Fruit fly (Drosophila melanogaster): ENCODE data around the gene mura.
A peak's percentile ranks its signal among the peaks of the same experiment; 100 is the strongest.

The mura gene

DNA sequence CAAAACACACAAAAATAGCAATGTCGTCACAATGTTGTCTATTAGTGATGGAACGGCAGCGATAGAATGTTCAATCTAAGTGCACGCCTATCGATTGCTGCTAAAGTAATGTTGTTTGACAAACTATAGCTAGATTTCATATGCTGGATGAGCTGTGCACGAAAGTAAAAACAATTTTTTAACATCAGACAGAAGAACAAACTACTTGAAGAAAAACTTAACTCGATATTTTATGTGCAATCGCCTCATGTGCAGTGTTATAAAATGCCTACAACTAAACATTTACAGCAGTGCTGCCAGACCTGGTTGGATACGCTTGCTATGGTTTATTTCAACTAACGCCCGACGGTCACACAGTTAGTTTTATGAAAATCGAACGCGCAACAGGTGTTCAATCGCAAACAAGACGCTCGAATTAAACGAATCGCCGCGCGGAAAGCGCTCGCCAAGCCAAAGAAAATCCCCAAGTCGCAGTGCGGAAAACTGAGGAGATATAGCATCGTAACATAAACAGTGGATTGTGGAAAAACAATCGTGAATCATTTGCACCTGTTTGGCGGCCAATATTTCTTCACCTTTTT is 39.4 kb upstream of the mura start, which contains the start of the genes bocks and CG8312 (continued):
- peak; percentile 79 for TF ChIP-seq nmo (GFP tag; optimal IDR thresholded peaks at IDR 0.05)
- TF ChIP-seq pum (GFP tag; optimal IDR thresholded peaks at IDR 0.05): peak; percentile 57
- TF ChIP-seq tx (GFP tag; optimal IDR thresholded peaks at IDR 0.05): peak; percentile 38
- peak; percentile 48 for TF ChIP-seq Fer1 (GFP tag; optimal IDR thresholded peaks at IDR 0.05)
- TF ChIP-seq trem (tag; optimal IDR thresholded peaks at IDR 0.05): peak; percentile 93
- TF ChIP-seq Camta (GFP tag; optimal IDR thresholded peaks at IDR 0.05): peak; percentile 57
- TF ChIP-seq GATAe (GFP tag; conservative IDR thresholded peaks at IDR 0.05): no peak
- peak; percentile 5 for TF ChIP-seq CG12942 (GFP tag; optimal IDR thresholded peaks at IDR 0.05)
- TF ChIP-seq CG12391 (tag; optimal IDR thresholded peaks at IDR 0.05): peak; percentile 57
- no peak for TF ChIP-seq CG4730 (GFP tag; IDR thresholded peaks at IDR 0.05)
- peak; percentile 20 for TF ChIP-seq Side (GFP tag; optimal IDR thresholded peaks at IDR 0.05)
- TF ChIP-seq Ada2b (GFP tag; IDR thresholded peaks at IDR 0.05): no peak
- no peak for TF ChIP-seq CG13287 (GFP tag; IDR thresholded peaks at IDR 0.05; ENCODE audit: partially characterized antibody)
- no peak for TF ChIP-seq CG16779 (GFP tag; IDR thresholded peaks at IDR 0.05)
- peak; percentile 67 for TF ChIP-seq Dp (GFP tag; optimal IDR thresholded peaks at IDR 0.05)
- no peak for TF ChIP-seq CG10321 (GFP tag; IDR thresholded peaks at IDR 0.05)
- TF ChIP-seq cg (GFP tag; optimal IDR thresholded peaks at IDR 0.05): no peak
- no peak for TF ChIP-seq CG16815 (GFP tag; optimal IDR thresholded peaks at IDR 0.05)
- no peak for TF ChIP-seq ken (GFP tag; IDR thresholded peaks at IDR 0.05)
- TF ChIP-seq CG4328 (GFP tag; optimal IDR thresholded peaks at IDR 0.05): no peak
- peak; percentile 22 for TF ChIP-seq Blimp-1 (GFP tag; optimal IDR thresholded peaks at IDR 0.05)
- peak; percentile 92 for TF ChIP-seq CG2116 (GFP tag; optimal IDR thresholded peaks at IDR 0.05)
- TF ChIP-seq MBD-R2 (GFP tag; IDR thresholded peaks at IDR 0.05): no peak
- peak; percentile 57 for TF ChIP-seq sd (tag; optimal IDR thresholded peaks at IDR 0.05)
- no peak for TF ChIP-seq bigmax (GFP tag; optimal IDR thresholded peaks at IDR 0.05)
- no peak for TF ChIP-seq fd3F (GFP tag; optimal IDR thresholded peaks at IDR 0.05)
- no peak for TF ChIP-seq ato (GFP tag; IDR thresholded peaks at IDR 0.05; ENCODE audit: partially characterized antibody)
- no peak for TF ChIP-seq CG16863 (GFP tag; optimal IDR thresholded peaks at IDR 0.05)
- no peak for TF ChIP-seq Scr (GFP tag; IDR thresholded peaks at IDR 0.05; ENCODE audit: partially characterized antibody)
- no peak for TF ChIP-seq Neu2 (GFP tag; optimal IDR thresholded peaks at IDR 0.05; ENCODE audit: borderline replicate concordance)
- TF ChIP-seq nom (GFP tag; optimal IDR thresholded peaks at IDR 0.05): no peak
- TF ChIP-seq peb (GFP tag; IDR thresholded peaks at IDR 0.05): no peak
- peak; percentile 88 for TF ChIP-seq CG3995 (GFP tag; optimal IDR thresholded peaks at IDR 0.05)
- TF ChIP-seq CG34376 (GFP tag; optimal IDR thresholded peaks at IDR 0.05): peak; percentile 52
- TF ChIP-seq Stat92E (GFP tag; optimal IDR thresholded peaks at IDR 0.05): no peak
- TF ChIP-seq CG30403 (GFP tag; optimal IDR thresholded peaks at IDR 0.05): peak; percentile 65
- peak; percentile 80 for TF ChIP-seq ERR (GFP tag; optimal IDR thresholded peaks at IDR 0.05)
- TF ChIP-seq scrt (GFP tag; optimal IDR thresholded peaks at IDR 0.05): peak; percentile 94
- no peak for TF ChIP-seq tgo (GFP tag; IDR thresholded peaks at IDR 0.05)
- no peak for TF ChIP-seq Mrtf (GFP tag; IDR thresholded peaks at IDR 0.05)
- no peak for TF ChIP-seq CG14441 (GFP tag; IDR thresholded peaks at IDR 0.05)
- peak; percentile 4 for TF ChIP-seq CG10979 (tag; optimal IDR thresholded peaks at IDR 0.05)
- TF ChIP-seq pita (GFP tag; optimal IDR thresholded peaks at IDR 0.05): no peak
- no peak for TF ChIP-seq Trl (optimal IDR thresholded peaks at IDR 0.05)
- TF ChIP-seq Trl (GFP tag; optimal IDR thresholded peaks at IDR 0.05): peak; percentile 63
- peak; percentile 13 for TF ChIP-seq fu2 (GFP tag; optimal IDR thresholded peaks at IDR 0.05)
- TF ChIP-seq Hr51 (GFP tag; optimal IDR thresholded peaks at IDR 0.05): peak in 1 of 2 experiments; percentile 33
- no peak for TF ChIP-seq Xrp1 (GFP tag; IDR thresholded peaks at IDR 0.05)
- TF ChIP-seq CG13123 (GFP tag; optimal IDR thresholded peaks at IDR 0.05): peak; percentile 5
- peak; percentile 80 for TF ChIP-seq CG15514 (GFP tag; optimal IDR thresholded peaks at IDR 0.05)
